Worm (Caenorhabditis elegans) whole organism, L4 larva: ENCODE measurements around the gene ubh-1.

Experiments
- D1046.2 ChIP-seq: fragments of 200-800 bp; sonication (Bioruptor generic); IDR thresholded peaks from 2 replicates; pipeline ENCODE4 v1.3.6; 2022; ENCODE audit warnings: missing genetic modification characterization, missing compliant biosample characterization
- F10B5.3 ChIP-seq: sonication (generic microtip); optimal IDR thresholded peaks from 2 replicates; lab custom pipeline; 2016; ENCODE audit warnings: mild to moderate bottlenecking, missing genetic modification characterization, missing compliant biosample characterization
- F26F4.8 ChIP-seq: fragments of 200-800 bp; sonication (Bioruptor generic); conservative IDR thresholded peaks from 2 replicates; pipeline ENCODE4 v1.3.6; 2022; ENCODE audit warnings: missing genetic modification characterization, missing compliant biosample characterization
- F44E2.7 ChIP-seq: fragments of 200-800 bp; sonication (Bioruptor generic); IDR thresholded peaks from 2 replicates; pipeline ENCODE4 v2.1.2; 2022; ENCODE audit warnings: missing genetic modification characterization, missing compliant biosample characterization
- R02D3.7 ChIP-seq: fragments of 150-350 bp; sonication (generic microtip); optimal IDR thresholded peaks from 3 replicates; lab custom pipeline; 2014; ENCODE audit warnings: missing biosample characterization, missing genetic modification characterization
- T26A8.4 ChIP-seq: fragments of 200-800 bp; sonication (Bioruptor generic); IDR thresholded peaks from 2 replicates; pipeline ENCODE4 v1.3.6; 2022; ENCODE audit warnings: missing genetic modification characterization, missing compliant biosample characterization
- ama-1 ChIP-seq: fragments of 150-350 bp; optimal IDR thresholded peaks from 2 replicates; lab custom pipeline; 2014; ENCODE audit warnings: inconsistent platforms, mixed read lengths
- arid-1 ChIP-seq: fragments of 200-800 bp; sonication (Bioruptor generic); conservative IDR thresholded peaks from 2 replicates; pipeline ENCODE4 v1.3.6; 2022; ENCODE audit warnings: missing genetic modification reagents, missing genetic modification characterization, missing compliant biosample characterization
- ceh-20 ChIP-seq: fragments of 200-800 bp; sonication (Bioruptor generic); IDR thresholded peaks from 2 replicates; pipeline ENCODE4 v1.3.6; 2022; ENCODE audit warnings: missing genetic modification reagents, missing genetic modification characterization, missing compliant biosample characterization
- ceh-28 ChIP-seq: fragments of 150-350 bp; optimal IDR thresholded peaks from 2 replicates; lab custom pipeline; 2014; ENCODE audit warnings: missing biosample characterization, missing genetic modification reagents, missing genetic modification characterization
- ceh-44 ChIP-seq: fragments of 200-800 bp; sonication (Bioruptor generic); IDR thresholded peaks from 2 replicates; pipeline ENCODE4 v1.3.6; 2022; ENCODE audit warnings: missing genetic modification reagents, missing genetic modification characterization, missing compliant biosample characterization
- ceh-82 ChIP-seq: sonication (generic microtip); optimal IDR thresholded peaks from 2 replicates; lab custom pipeline; 2017; ENCODE audit warnings: missing biosample characterization, missing genetic modification characterization
- cey-2 ChIP-seq: sonication (generic microtip); optimal IDR thresholded peaks from 3 replicates; lab custom pipeline; 2017; ENCODE audit warnings: missing genetic modification characterization, mild to moderate bottlenecking, missing compliant biosample characterization, antibody characterized with exemption, borderline replicate concordance; ENCODE audit not compliant: insufficient read depth
- ctbp-1 ChIP-seq: fragments of 200-800 bp; sonication (Bioruptor generic); IDR thresholded peaks from 2 replicates; pipeline ENCODE4 v1.3.6; 2022; ENCODE audit warnings: missing genetic modification reagents, missing genetic modification characterization, missing compliant biosample characterization
- daf-16 ChIP-seq, 3 experiments: sonication (generic microtip); optimal IDR thresholded peaks; 2 replicates each; lab custom pipeline; 2016 to 2017; ENCODE audit warnings: missing genetic modification characterization in 3 of 3, missing genetic modification reagents in 3 of 3, mild to moderate bottlenecking in 2 of 3, missing compliant biosample characterization in 2 of 3, missing biosample characterization in 1 of 3, moderate library complexity in 1 of 3
- daf-19 ChIP-seq: fragments of 200-800 bp; sonication (Bioruptor generic); conservative IDR thresholded peaks from 2 replicates; pipeline ENCODE4 v1.3.6; 2022; ENCODE audit warnings: missing genetic modification characterization, missing compliant biosample characterization
- daf-8 ChIP-seq: fragments of 200-800 bp; sonication (Bioruptor generic); IDR thresholded peaks from 2 replicates; pipeline ENCODE4 v1.3.6; 2022; ENCODE audit warnings: missing genetic modification characterization, missing compliant biosample characterization
- dmd-8 ChIP-seq: fragments of 200-800 bp; sonication (Bioruptor generic); IDR thresholded peaks from 2 replicates; pipeline ENCODE4 v1.3.6; 2022; ENCODE audit warnings: missing genetic modification characterization, missing compliant biosample characterization
- dmd-9 ChIP-seq: fragments of 200-800 bp; sonication (Bioruptor generic); IDR thresholded peaks from 2 replicates; pipeline ENCODE4 v1.3.6; 2022; ENCODE audit warnings: missing genetic modification reagents, missing genetic modification characterization, missing compliant biosample characterization
- dpl-1 ChIP-seq: fragments of 150-350 bp; optimal IDR thresholded peaks from 2 replicates; lab custom pipeline; 2014; ENCODE audit warnings: missing biosample characterization, missing genetic modification reagents, missing genetic modification characterization
- duxl-1 ChIP-seq: sonication (generic microtip); optimal IDR thresholded peaks from 2 replicates; lab custom pipeline; 2016; ENCODE audit warnings: mild to moderate bottlenecking, missing genetic modification characterization, moderate library complexity, missing compliant biosample characterization; ENCODE audit not compliant: poor library complexity
- dve-1 ChIP-seq: sonication (generic microtip); optimal IDR thresholded peaks from 2 replicates; lab custom pipeline; 2017; ENCODE audit warnings: antibody characterized with exemption, mild to moderate bottlenecking, missing genetic modification characterization, missing compliant biosample characterization; ENCODE audit not compliant: insufficient read depth
- egl-43 ChIP-seq: fragments of 200-800 bp; sonication (Bioruptor generic); IDR thresholded peaks from 2 replicates; pipeline ENCODE4 v1.3.6; 2022; ENCODE audit warnings: missing genetic modification reagents, missing genetic modification characterization, missing compliant biosample characterization
- fos-1 ChIP-seq: fragments of 150-350 bp; optimal IDR thresholded peaks from 2 replicates; lab custom pipeline; 2014; ENCODE audit warnings: missing biosample characterization, missing genetic modification characterization
- hif-1 ChIP-seq, 2 experiments: sonication (generic microtip); optimal IDR thresholded peaks; 2 replicates each; lab custom pipeline; 2016 to 2017; ENCODE audit warnings: missing compliant biosample characterization in 2 of 2, missing genetic modification characterization in 2 of 2, missing genetic modification reagents in 2 of 2, missing genotype in 2 of 2, mild to moderate bottlenecking in 1 of 2
- hlh-30 ChIP-seq: sonication (generic microtip); optimal IDR thresholded peaks from 2 replicates; lab custom pipeline; 2017; ENCODE audit warnings: antibody characterized with exemption, mild to moderate bottlenecking, missing genetic modification characterization, missing compliant biosample characterization; ENCODE audit not compliant: insufficient read depth
- hmg-1.1 ChIP-seq: fragments of 200-800 bp; sonication (Bioruptor generic); IDR thresholded peaks from 2 replicates; pipeline ENCODE4 v1.3.6; 2022; ENCODE audit warnings: missing genetic modification reagents, missing genetic modification characterization, missing compliant biosample characterization
- lim-7 ChIP-seq: fragments of 200-800 bp; sonication (Bioruptor generic); IDR thresholded peaks from 2 replicates; pipeline ENCODE4 v1.3.6; 2022; ENCODE audit warnings: missing genetic modification characterization, missing compliant biosample characterization
- lin-13 ChIP-seq: fragments of 150-350 bp; optimal IDR thresholded peaks from 2 replicates; lab custom pipeline; 2014; ENCODE audit warnings: missing biosample characterization, missing genetic modification reagents, missing genetic modification characterization
- lin-15B ChIP-seq: fragments of 150-350 bp; sonication (generic microtip); optimal IDR thresholded peaks from 3 replicates; lab custom pipeline; 2014; ENCODE audit warnings: missing biosample characterization, missing genetic modification characterization
- lsy-2 ChIP-seq, 2 experiments: fragments of 150-350 bp in 1 of 2; sonication (generic microtip) in 1 of 2; optimal IDR thresholded peaks; 2 replicates each; lab custom pipeline; 2014 to 2017; ENCODE audit warnings: missing biosample characterization in 2 of 2, missing genetic modification characterization in 2 of 2
- mdl-1 ChIP-seq, 2 experiments: fragments of 150-350 bp in 1 of 2; sonication (generic microtip) in 1 of 2; optimal IDR thresholded peaks; 2 replicates each; lab custom pipeline; 2014 to 2017; ENCODE audit warnings: missing biosample characterization in 2 of 2, missing genetic modification characterization in 2 of 2
- mdt-29 ChIP-seq: fragments of 200-800 bp; sonication (Bioruptor generic); IDR thresholded peaks from 2 replicates; pipeline ENCODE4 v1.3.6; 2022; ENCODE audit warnings: missing genetic modification reagents, missing genetic modification characterization, missing compliant biosample characterization
- nhr-10 ChIP-seq: fragments of 150-350 bp; optimal IDR thresholded peaks from 2 replicates; lab custom pipeline; 2014; ENCODE audit warnings: missing biosample characterization, missing genetic modification characterization
- nhr-11 ChIP-seq: fragments of 150-350 bp; optimal IDR thresholded peaks from 2 replicates; lab custom pipeline; 2014; ENCODE audit warnings: missing biosample characterization, missing genetic modification characterization
- nhr-28 ChIP-seq: fragments of 150-350 bp; optimal IDR thresholded peaks from 2 replicates; lab custom pipeline; 2014; ENCODE audit warnings: missing biosample characterization, missing genetic modification characterization
- nhr-41 ChIP-seq: fragments of 200-800 bp; sonication (Bioruptor generic); IDR thresholded peaks from 2 replicates; pipeline ENCODE4 v1.3.6; 2022; ENCODE audit warnings: missing genetic modification reagents, missing genetic modification characterization, missing compliant biosample characterization
- rbr-2 ChIP-seq: sonication (generic microtip); optimal IDR thresholded peaks from 2 replicates; lab custom pipeline; 2016; ENCODE audit warnings: missing genotype, missing genetic modification characterization, missing compliant biosample characterization
- set-16 ChIP-seq: fragments of 200-800 bp; sonication (Bioruptor generic); IDR thresholded peaks from 2 replicates; pipeline ENCODE4 v1.3.6; 2022; ENCODE audit warnings: missing genetic modification reagents, missing genetic modification characterization, missing compliant biosample characterization
- skn-1 ChIP-seq: fragments of 150-350 bp; optimal IDR thresholded peaks from 2 replicates; lab custom pipeline; 2014; ENCODE audit warnings: missing biosample characterization, missing genetic modification characterization
- snpc-1.2 ChIP-seq: fragments of 200-800 bp; sonication (Bioruptor generic); IDR thresholded peaks from 2 replicates; pipeline ENCODE4 v1.3.6; 2022; ENCODE audit warnings: missing genetic modification reagents, missing genetic modification characterization, missing compliant biosample characterization
- snpc-4 ChIP-seq: fragments of 150-350 bp; optimal IDR thresholded peaks from 2 replicates; lab custom pipeline; 2014; ENCODE audit warnings: missing biosample characterization, missing genetic modification characterization
- tag-97 ChIP-seq: fragments of 200-800 bp; sonication (Bioruptor generic); IDR thresholded peaks from 2 replicates; pipeline ENCODE4 v1.3.6; 2022; ENCODE audit warnings: missing genetic modification characterization, missing compliant biosample characterization
- vab-7 ChIP-seq: fragments of 200-800 bp; sonication (Bioruptor generic); IDR thresholded peaks from 2 replicates; pipeline ENCODE4 v1.3.6; 2022; ENCODE audit warnings: missing genetic modification reagents, missing genetic modification characterization, missing compliant biosample characterization
- zfp-3 ChIP-seq: fragments of 200-800 bp; sonication (Bioruptor generic); conservative IDR thresholded peaks from 2 replicates; pipeline ENCODE4 v1.3.6; 2022; ENCODE audit warnings: missing genetic modification reagents, missing genetic modification characterization, missing compliant biosample characterization
- zip-2 ChIP-seq: fragments of 150-350 bp; optimal IDR thresholded peaks from 2 replicates; lab custom pipeline; 2014; ENCODE audit warnings: missing biosample characterization, missing genetic modification characterization
- ztf-11 ChIP-seq: fragments of 150-350 bp; optimal IDR thresholded peaks from 2 replicates; lab custom pipeline; 2014; ENCODE audit warnings: missing biosample characterization, missing genetic modification characterization
- ztf-7 ChIP-seq: fragments of 150-350 bp; optimal IDR thresholded peaks from 2 replicates; lab custom pipeline; 2014; ENCODE audit warnings: missing biosample characterization, missing genetic modification characterization

Gene ubh-1

ce11 chrV:6559585-6559984 is 48.4 kb upstream of the ubh-1 start (continued):
- TF ChIP-seq daf-8 (GFP tag; lab: Robert Waterston, UW) (no peak), dmd-9 (GFP tag; lab: Robert Waterston, UW) (peak; percentile 67; the same call in 1 of the 2 replicates), egl-43 (GFP tag; lab: Robert Waterston, UW) (no peak), nhr-10 (tag; lab: Kevin White, UChicago) (no peak), dve-1 (tag; lab: Kevin White, UChicago) (no peak), ztf-11 (tag; lab: Kevin White, UChicago) (no peak), rbr-2 (tag; lab: Kevin White, UChicago) (peak; percentile 44), mdt-29 (no peak), snpc-1.2 (GFP tag; lab: Robert Waterston, UW) (no peak), F44E2.7 (GFP tag; lab: Robert Waterston, UW) (peak; percentile 88; the same call in 1 of the 2 replicates), lin-15B (tag; lab: Kevin White, UChicago) (no peak), R02D3.7 (tag; lab: Kevin White, UChicago) (no peak), lim-7 (GFP tag; lab: Robert Waterston, UW) (peak; percentile 96), daf-16 (GFP tag; optimal IDR thresholded peaks at IDR 0.05; lab: Kevin White, UChicago) (peak in 1 of 2 experiments; percentile 76), daf-16 (tag; optimal IDR thresholded peaks at IDR 0.05; lab: Kevin White, UChicago) (peak; percentile 68), D1046.2 (GFP tag; lab: Robert Waterston, UW) (peak; percentile 52; the same call in 1 of the 2 replicates), zip-2 (tag; lab: Kevin White, UChicago) (no peak), hif-1 (tag; optimal IDR thresholded peaks at IDR 0.05; lab: Kevin White, UChicago) (no peak), ztf-7 (tag; lab: Kevin White, UChicago) (no peak), ceh-28 (tag; lab: Kevin White, UChicago) (no peak), ceh-44 (GFP tag; lab: Robert Waterston, UW) (peak; percentile 82; the same call in 1 of the 2 replicates), ama-1 (no peak), nhr-11 (tag; lab: Kevin White, UChicago) (no peak), nhr-41 (GFP tag; lab: Robert Waterston, UW) (0 out of 2 replicates have a peak, but pooled peaks have one; percentile 57), F10B5.3 (tag; lab: Kevin White, UChicago) (no peak), dmd-8 (peak; percentile 96), cey-2 (tag; lab: Kevin White, UChicago) (no peak), lin-13 (no peak), arid-1 (GFP tag; lab: Robert Waterston, UW) (peak; percentile 78), hlh-30 (tag; lab: Kevin White, UChicago) (no peak), ctbp-1 (GFP tag; lab: Robert Waterston, UW) (no peak; the same call in 1 of the 2 replicates), nhr-28 (tag; lab: Kevin White, UChicago) (peak; percentile 24), dpl-1 (no peak), zfp-3 (GFP tag; lab: Robert Waterston, UW) (0 out of 2 replicates have a peak, but pooled peaks have one; percentile 65), ceh-20 (0 out of 2 replicates have a peak, but pooled peaks have one; percentile 57), T26A8.4 (GFP tag; lab: Robert Waterston, UW) (no peak), hmg-1.1 (GFP tag; lab: Robert Waterston, UW) (no peak), mdl-1 (tag; optimal IDR thresholded peaks at IDR 0.05; lab: Kevin White, UChicago) (no peak), tag-97 (no peak), vab-7 (GFP tag; lab: Robert Waterston, UW) (no peak; the same call in 1 of the 2 replicates)

DNA sequence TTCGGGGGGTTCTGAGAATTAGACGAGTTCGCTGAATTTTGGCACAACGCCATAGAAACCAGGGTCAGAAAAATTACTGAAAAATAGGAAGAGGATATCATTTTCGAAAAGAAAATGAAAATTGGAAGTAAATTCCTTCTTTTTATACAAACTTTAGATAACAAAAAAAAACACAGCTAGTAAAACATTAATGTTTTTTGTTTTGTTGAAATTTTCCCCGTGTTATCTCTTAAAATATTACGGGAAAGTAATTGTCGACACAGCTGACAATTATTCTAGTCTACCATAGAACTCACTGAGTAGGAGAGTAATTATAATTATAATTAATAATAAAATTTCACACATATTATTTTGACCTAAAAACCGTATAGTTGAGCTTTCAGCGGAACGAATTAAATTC is 47.9 kb upstream of the ubh-1 start, which contains the start of gene spp-26:
Gene spp-26, minus strand, starts transcription at position 101 of the 400 bp plus-strand sequence.
- TF ChIP-seq lsy-2 (tag; optimal IDR thresholded peaks at IDR 0.05; lab: Kevin White, UChicago) (no peak), F26F4.8 (GFP tag; lab: Robert Waterston, UW) (no peak), fos-1 (tag; lab: Kevin White, UChicago) (no peak), dpl-1 (no peak), hlh-30 (tag; lab: Kevin White, UChicago) (no peak), D1046.2 (GFP tag; lab: Robert Waterston, UW) (no peak), zfp-3 (GFP tag; lab: Robert Waterston, UW) (no peak), cey-2 (tag; lab: Kevin White, UChicago) (no peak), set-16 (GFP tag; lab: Robert Waterston, UW) (no peak), snpc-4 (no peak), skn-1 (tag; lab: Kevin White, UChicago) (no peak), ceh-82 (tag; lab: Kevin White, UChicago) (no peak), duxl-1 (tag; lab: Kevin White, UChicago) (no peak), daf-19 (GFP tag; lab: Robert Waterston, UW) (no peak), hmg-1.1 (GFP tag; lab: Robert Waterston, UW) (no peak), lin-13 (no peak), ztf-7 (tag; lab: Kevin White, UChicago) (no peak), arid-1 (GFP tag; lab: Robert Waterston, UW) (no peak), dmd-9 (GFP tag; lab: Robert Waterston, UW) (no peak)
